Worm (Caenorhabditis elegans): ENCODE results near the gene ZK1127.5.

- no peak for TF ChIP-seq snpc-3.4 (tag; optimal IDR thresholded peaks at IDR 0.05)
- no peak for TF ChIP-seq snpc-4 (GFP tag; optimal IDR thresholded peaks at IDR 0.05)
- TF ChIP-seq snpc-4 (tag; optimal IDR thresholded peaks at IDR 0.05), result no peak
- no peak for TF ChIP-seq K12H6.12 (tag; optimal IDR thresholded peaks at IDR 0.05)
- no peak for TF ChIP-seq F33H1.4 (GFP tag; IDR thresholded peaks at IDR 0.05)
- TF ChIP-seq F49E8.2 (tag; optimal IDR thresholded peaks at IDR 0.05; ENCODE audit: insufficient read depth), result no peak
- no peak for TF ChIP-seq unc-130 (GFP tag; optimal IDR thresholded peaks at IDR 0.05)
- TF ChIP-seq snpc-1.3 (tag; optimal IDR thresholded peaks at IDR 0.05; ENCODE audit: insufficient read depth), result no peak
Observed at ce11 chrII:7075564-7076228, 25.2 kb downstream of the ZK1127.5 start, which contains the start of gene T02G5.7.
